Worm (Caenorhabditis elegans) whole organism, midembryonic: ENCODE results near the gene F21C10.7.

Experiments
- T22C8.4 ChIP-seq: fragments of 200-800 bp; sonication (Bioruptor generic); IDR thresholded peaks from 2 replicates; pipeline ENCODE4 v1.3.6; 2022; ENCODE audit warnings: missing genetic modification characterization, missing compliant biosample characterization
- cog-1 ChIP-seq: sonication (generic microtip); optimal IDR thresholded peaks from 2 replicates; lab custom pipeline; 2016; ENCODE audit warnings: missing genetic modification characterization, missing compliant biosample characterization
- flt-1 ChIP-seq: fragments of 200-800 bp; sonication (Bioruptor generic); IDR thresholded peaks from 2 replicates; pipeline ENCODE4 v1.3.6; 2022; ENCODE audit warnings: missing genetic modification characterization, missing compliant biosample characterization
- klf-2 ChIP-seq: fragments of 200-800 bp; sonication (Bioruptor generic); conservative IDR thresholded peaks from 2 replicates; pipeline ENCODE4 v1.3.6; 2022; ENCODE audit warnings: missing genetic modification reagents, missing genetic modification characterization, missing compliant biosample characterization
- med-1 ChIP-seq: sonication (generic microtip); optimal IDR thresholded peaks from 2 replicates; lab custom pipeline; 2017; ENCODE audit warnings: missing genetic modification characterization, mild to moderate bottlenecking, missing compliant biosample characterization, antibody characterized with exemption, missing genetic modification reagents; ENCODE audit not compliant: insufficient read depth
- ref-1 ChIP-seq: fragments of 200-800 bp; sonication (Bioruptor generic); conservative IDR thresholded peaks from 2 replicates; pipeline ENCODE4 v1.3.6; 2022; ENCODE audit warnings: missing genetic modification reagents, missing genetic modification characterization, missing compliant biosample characterization
- tab-1 ChIP-seq: fragments of 200-800 bp; sonication (Bioruptor generic); IDR thresholded peaks from 2 replicates; pipeline ENCODE4 v1.3.6; 2022; ENCODE audit warnings: missing genetic modification characterization, missing compliant biosample characterization
- ztf-23 ChIP-seq: fragments of 200-800 bp; sonication (Bioruptor generic); IDR thresholded peaks from 2 replicates; pipeline ENCODE4 v1.3.6; 2022; ENCODE audit warnings: missing genetic modification reagents, missing genetic modification characterization, missing compliant biosample characterization
- ztf-29 ChIP-seq: fragments of 200-800 bp; sonication (Bioruptor generic); IDR thresholded peaks from 2 replicates; pipeline ENCODE4 v1.3.6; 2022; ENCODE audit warnings: missing genetic modification reagents, missing genetic modification characterization, missing compliant biosample characterization

The F21C10.7 gene

DNA sequence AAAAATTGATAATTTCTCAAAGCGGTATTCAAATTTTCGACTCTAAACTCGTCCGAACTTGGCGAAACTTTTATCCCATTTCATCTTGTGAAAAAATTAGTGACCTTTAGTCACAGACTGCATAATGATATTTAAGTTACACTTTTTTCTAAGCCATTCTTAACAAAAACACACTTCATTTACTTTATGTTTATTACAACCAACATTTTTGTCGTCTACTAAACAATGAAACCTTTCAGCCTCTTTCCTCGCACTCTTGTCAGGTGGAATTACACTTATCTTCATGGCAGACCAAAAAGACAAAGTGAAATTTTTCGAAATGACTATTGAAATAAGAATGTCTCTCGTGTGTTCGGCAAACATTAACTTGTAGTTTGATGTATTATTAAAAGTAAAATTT is 51.3 kb downstream of the F21C10.7 start:
- TF ChIP-seq ztf-23 (GFP tag; lab: Robert Waterston, UW): no peak
- no peak for TF ChIP-seq flt-1 (GFP tag; lab: Robert Waterston, UW)
- no peak for TF ChIP-seq T22C8.4 (GFP tag; lab: Robert Waterston, UW)
- TF ChIP-seq ztf-29 (GFP tag; lab: Robert Waterston, UW): no peak
- no peak for TF ChIP-seq ref-1 (GFP tag; lab: Robert Waterston, UW)
- TF ChIP-seq cog-1 (tag; lab: Kevin White, UChicago): no peak
- TF ChIP-seq med-1 (GFP tag; lab: Kevin White, UChicago): no peak
- no peak for TF ChIP-seq tab-1 (GFP tag; lab: Robert Waterston, UW)
- no peak for TF ChIP-seq klf-2

DNA sequence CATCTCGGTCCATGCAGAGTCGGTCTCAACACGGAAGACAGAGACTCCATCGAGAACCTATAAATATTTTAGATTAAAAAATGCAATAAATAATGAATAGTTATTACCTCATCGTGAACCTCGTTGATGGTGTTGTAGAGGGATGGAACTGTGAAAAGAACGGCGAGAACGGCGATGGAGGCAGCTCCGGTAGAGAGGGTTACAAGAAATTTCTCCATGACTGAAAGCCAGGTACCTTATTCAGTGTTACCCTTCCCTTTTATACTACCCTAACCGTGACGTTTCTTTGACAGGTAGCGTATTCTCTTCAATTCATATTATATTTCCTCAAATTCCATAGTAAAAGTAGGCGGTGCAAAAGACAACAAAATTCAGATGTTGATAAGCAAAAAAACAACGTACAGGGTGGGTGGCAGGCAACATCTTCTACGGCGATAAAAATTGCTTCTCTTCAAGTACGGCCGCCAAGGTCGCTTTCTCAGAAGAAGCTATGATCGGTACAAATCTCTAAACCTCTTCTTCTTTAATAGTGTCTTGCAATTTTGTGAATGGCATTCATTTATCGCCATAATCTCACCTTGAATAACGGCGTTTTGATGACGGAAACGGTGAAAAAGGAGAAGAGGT is 52.6 kb downstream of the F21C10.7 start, which contains the start of gene col-10:
Gene col-10 (minus strand): TSS at position 235 of the 627 bp plus-strand sequence.
- TF ChIP-seq ref-1 (GFP tag; lab: Robert Waterston, UW) (no peak), ztf-29 (GFP tag; lab: Robert Waterston, UW) (no peak), ztf-23 (GFP tag; lab: Robert Waterston, UW) (no peak), cog-1 (tag; lab: Kevin White, UChicago) (no peak), flt-1 (GFP tag; lab: Robert Waterston, UW) (no peak), tab-1 (GFP tag; lab: Robert Waterston, UW) (no peak), klf-2 (no peak), med-1 (GFP tag; lab: Kevin White, UChicago) (no peak), T22C8.4 (GFP tag; lab: Robert Waterston, UW) (no peak)

DNA sequence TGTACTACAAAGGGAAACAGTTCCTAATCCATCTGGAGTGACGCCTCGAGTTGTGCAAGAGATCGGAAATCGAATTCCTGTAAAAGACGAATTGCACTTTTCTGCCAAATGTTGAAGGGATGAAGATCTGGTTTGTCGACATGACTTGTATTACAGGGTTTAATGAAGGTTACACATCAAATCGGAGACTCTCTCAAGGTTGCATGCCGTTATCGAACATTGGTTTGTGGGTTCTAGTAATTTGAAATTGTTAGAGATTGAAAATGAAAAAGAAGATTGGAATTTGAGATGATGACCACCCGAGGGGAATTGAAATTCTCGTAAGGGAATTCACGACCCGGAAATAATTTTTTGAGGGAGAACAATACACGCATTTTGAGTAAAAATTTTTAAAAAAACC is 53.7 kb downstream of the F21C10.7 start:
- TF ChIP-seq ref-1 (GFP tag; lab: Robert Waterston, UW): no peak

DNA sequence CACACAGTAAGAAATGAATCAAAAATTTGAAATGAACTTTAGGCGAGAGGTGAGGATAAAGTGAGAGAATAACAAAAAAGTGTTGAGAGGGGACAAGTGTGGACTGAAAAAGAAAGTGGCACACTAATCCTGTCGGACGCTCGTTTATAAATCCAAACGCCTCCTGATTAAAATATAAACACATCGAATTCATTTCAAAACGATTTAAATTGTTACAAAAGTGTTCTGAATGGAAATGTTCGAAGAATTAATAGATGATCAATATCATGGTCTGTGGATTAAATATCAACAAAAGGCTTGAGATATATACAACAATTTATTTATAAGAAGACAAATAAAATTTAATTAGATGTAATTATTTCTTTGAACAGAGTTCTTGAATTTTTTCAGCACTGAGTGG is 55.5 kb downstream of the F21C10.7 start, which contains the start of gene B0222.11:
Gene B0222.11 (minus strand): TSS at position 101 of the 400 bp plus-strand sequence.
- TF ChIP-seq cog-1 (tag; lab: Kevin White, UChicago) (no peak), ref-1 (GFP tag; lab: Robert Waterston, UW) (no peak), ztf-29 (GFP tag; lab: Robert Waterston, UW) (no peak), tab-1 (GFP tag; lab: Robert Waterston, UW) (no peak), ztf-23 (GFP tag; lab: Robert Waterston, UW) (no peak), T22C8.4 (GFP tag; lab: Robert Waterston, UW) (no peak), med-1 (GFP tag; lab: Kevin White, UChicago) (no peak), klf-2 (no peak), flt-1 (GFP tag; lab: Robert Waterston, UW) (no peak)
